Fruit fly (Drosophila melanogaster): Measurements from ENCODE around the gene rump.

rump gene

DNA sequence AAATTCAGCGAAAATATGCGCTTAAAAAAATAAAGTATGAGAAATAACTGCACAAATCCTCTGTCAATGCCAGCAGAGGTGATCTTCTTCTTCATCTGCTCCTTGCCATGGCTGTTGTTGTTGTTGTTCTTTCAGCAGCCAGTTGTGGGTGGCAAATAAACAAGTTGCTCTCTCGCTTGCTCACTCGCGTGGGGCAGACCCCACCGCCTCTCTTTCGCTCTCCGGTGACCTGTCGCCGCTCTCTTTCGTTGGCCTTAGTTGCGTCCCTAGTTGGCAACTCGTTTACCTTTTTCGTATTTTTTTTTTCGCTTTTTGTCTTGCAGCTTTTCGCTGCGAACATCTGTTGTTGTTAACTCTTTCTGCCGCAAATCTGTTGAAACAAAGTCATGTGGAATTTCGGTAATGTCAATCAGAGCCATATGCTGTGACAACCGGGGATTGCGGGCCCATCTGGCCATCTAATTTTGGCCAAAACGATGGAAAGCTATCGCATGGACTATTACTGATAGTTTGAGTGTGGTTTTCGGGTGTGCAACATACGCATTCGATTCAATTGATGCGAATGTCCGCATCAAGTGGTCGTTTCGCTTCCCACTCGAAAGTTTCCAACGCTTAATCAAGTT, 24.6 kb upstream of the rump start (continued):
- peak; percentile 91; the same call in 2 of the 4 replicates for TF ChIP-seq chinmo (GFP tag; IDR thresholded peaks at IDR 0.05; ENCODE audit: partially characterized antibody)
- no peak for TF ChIP-seq disco-r (GFP tag; optimal IDR thresholded peaks at IDR 0.05)

DNA sequence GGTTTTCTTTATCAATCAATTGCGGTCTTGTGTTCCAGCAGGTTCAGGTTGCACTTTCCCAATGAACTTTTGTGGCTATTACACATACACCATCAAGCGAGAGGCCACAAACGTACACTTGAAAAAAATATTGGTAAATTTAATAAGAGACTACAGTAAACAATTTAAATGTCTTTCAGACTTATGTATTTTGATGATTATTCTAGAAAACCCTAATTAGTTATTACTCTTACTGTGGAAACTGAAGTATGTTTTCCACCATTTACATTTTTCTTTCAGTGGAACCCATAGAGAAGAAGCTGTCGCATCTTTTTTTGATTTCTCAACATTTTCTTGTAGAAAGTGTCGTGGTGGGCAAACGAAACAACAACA, 24.0 kb upstream of the rump start:
- 0 out of 3 replicates have a peak, but pooled peaks have one; percentile 19 for TF ChIP-seq z (GFP tag; IDR thresholded peaks at IDR 0.05)
- peak; percentile 88 for TF ChIP-seq lilli (GFP tag; optimal IDR thresholded peaks at IDR 0.05)
- TF ChIP-seq CG10366 (GFP tag; IDR thresholded peaks at IDR 0.05) = peak; percentile 93
- TF ChIP-seq CkIIα-i1 (GFP tag; IDR thresholded peaks at IDR 0.05) = peak; percentile 39; the same call in 1 of the 2 replicates
- TF ChIP-seq pnt (GFP tag; optimal IDR thresholded peaks at IDR 0.05) = peak; percentile 92
- TF ChIP-seq oc (tag; optimal IDR thresholded peaks at IDR 0.05) = peak; percentile 95
- TF ChIP-seq CG11093 (GFP tag; IDR thresholded peaks at IDR 0.05) = peak; percentile 89
- peak; percentile 89 for TF ChIP-seq CG7786 (GFP tag; optimal IDR thresholded peaks at IDR 0.05)
- TF ChIP-seq zf30C (GFP tag; optimal IDR thresholded peaks at IDR 0.05) = peak; percentile 58
- TF ChIP-seq dpn (GFP tag; optimal IDR thresholded peaks at IDR 0.05) = peak; percentile 93 to 94
- peak; percentile 95 for TF ChIP-seq CG13424 (tag; optimal IDR thresholded peaks at IDR 0.05)
- TF ChIP-seq CG33557 (GFP tag; optimal IDR thresholded peaks at IDR 0.05) = peak; percentile 64
- peak; percentile 86 for TF ChIP-seq CG31388 (GFP tag; optimal IDR thresholded peaks at IDR 0.05)
- TF ChIP-seq ci (GFP tag; IDR thresholded peaks at IDR 0.05) = peak; percentile 98
- TF ChIP-seq hbn (GFP tag; IDR thresholded peaks at IDR 0.05; ENCODE audit: partially characterized antibody) = no peak
- peak; percentile 91 for TF ChIP-seq croc (GFP tag; conservative IDR thresholded peaks at IDR 0.05)
- TF ChIP-seq NFAT (GFP tag; IDR thresholded peaks at IDR 0.05) = peak; percentile 78
- TF ChIP-seq CG13624 (GFP tag; optimal IDR thresholded peaks at IDR 0.05) = peak; percentile 89
- peak; percentile 3 for TF ChIP-seq gfzf (GFP tag; optimal IDR thresholded peaks at IDR 0.05)
- TF ChIP-seq sug (tag; optimal IDR thresholded peaks at IDR 0.05) = peak; percentile 26
- TF ChIP-seq Hey (tag; optimal IDR thresholded peaks at IDR 0.05) = no peak
- no peak for TF ChIP-seq Lpt (GFP tag; optimal IDR thresholded peaks at IDR 0.05)
- TF ChIP-seq pan (optimal IDR thresholded peaks at IDR 0.05) = no peak
- peak in 1 of 2 experiments; percentile 93 for TF ChIP-seq pan (GFP tag; optimal IDR thresholded peaks at IDR 0.05 in 1 of 2, IDR thresholded peaks at IDR 0.05 in 1 of 2)
- peak; percentile 96 for TF ChIP-seq Asciz (GFP tag; optimal IDR thresholded peaks at IDR 0.05)
- TF ChIP-seq gro (GFP tag; optimal IDR thresholded peaks at IDR 0.05) = peak; percentile 88
- peak in 1 of 2 experiments; percentile 46 for TF ChIP-seq crp (GFP tag; optimal IDR thresholded peaks at IDR 0.05)
- TF ChIP-seq CG8359 (GFP tag; optimal IDR thresholded peaks at IDR 0.05; ENCODE audit: borderline replicate concordance) = peak; percentile 83
- TF ChIP-seq chm (GFP tag; IDR thresholded peaks at IDR 0.05) = peak; percentile 87
- peak; percentile 93 for TF ChIP-seq CG32532 (GFP tag; IDR thresholded peaks at IDR 0.05)
- TF ChIP-seq Myb (GFP tag; optimal IDR thresholded peaks at IDR 0.05) = peak; percentile 75
- TF ChIP-seq trem (tag; optimal IDR thresholded peaks at IDR 0.05) = peak; percentile 93
- peak; percentile 16 for TF ChIP-seq MESR4 (GFP tag; optimal IDR thresholded peaks at IDR 0.05)
- TF ChIP-seq CG9932 (GFP tag; IDR thresholded peaks at IDR 0.05) = no peak; the same call in 1 of the 2 replicates
- TF ChIP-seq en (GFP tag; optimal IDR thresholded peaks at IDR 0.05) = peak; percentile 79
- no peak for TF ChIP-seq Dp (GFP tag; optimal IDR thresholded peaks at IDR 0.05)
- TF ChIP-seq gce (GFP tag; IDR thresholded peaks at IDR 0.05) = peak; percentile 94
- TF ChIP-seq lab (GFP tag; optimal IDR thresholded peaks at IDR 0.05) = peak; percentile 93
- TF ChIP-seq cg (GFP tag; optimal IDR thresholded peaks at IDR 0.05) = peak; percentile 23
- peak; percentile 88 for TF ChIP-seq Dip3 (GFP tag; optimal IDR thresholded peaks at IDR 0.05)
- no peak for TF ChIP-seq zen2 (GFP tag; IDR thresholded peaks at IDR 0.05; ENCODE audit: partially characterized antibody)
- TF ChIP-seq Ets65A (GFP tag) = peak; percentile 98
- peak; percentile 92 for TF ChIP-seq CG7556 (GFP tag; optimal IDR thresholded peaks at IDR 0.05)
- no peak for TF ChIP-seq CG5180 (GFP tag; optimal IDR thresholded peaks at IDR 0.05)
- peak; percentile 60 for TF ChIP-seq CG16779 (GFP tag; IDR thresholded peaks at IDR 0.05)
- no peak for TF ChIP-seq Hr39 (optimal IDR thresholded peaks at IDR 0.05)
- TF ChIP-seq CG1792 (GFP tag; optimal IDR thresholded peaks at IDR 0.05) = peak; percentile 92
